Worm (Caenorhabditis elegans) whole organism, late embryonic: ENCODE results near the gene C06E1.7.

ENCODE experiments used
- C08G9.2 ChIP-seq: sonication (generic microtip); optimal IDR thresholded peaks from 2 replicates; lab custom pipeline; 2016; ENCODE audit warnings: mild to moderate bottlenecking, missing genetic modification characterization, moderate library complexity, missing compliant biosample characterization
- C38D4.7 ChIP-seq: fragments of 200-800 bp; sonication (Bioruptor generic); optimal IDR thresholded peaks from 2 replicates; lab custom pipeline; 2018; ENCODE audit warnings: mild to moderate bottlenecking, missing genetic modification characterization, moderate library complexity, missing compliant biosample characterization
- T23F11.4 ChIP-seq: fragments of 200-800 bp; sonication (Bioruptor generic); optimal IDR thresholded peaks from 2 replicates; lab custom pipeline; 2018; ENCODE audit warnings: mild to moderate bottlenecking, missing genetic modification characterization, missing compliant biosample characterization
- Y22D7AL.16 ChIP-seq: sonication (generic microtip); optimal IDR thresholded peaks from 2 replicates; lab custom pipeline; 2016; ENCODE audit warnings: missing genetic modification characterization, missing compliant biosample characterization
- ceh-2 ChIP-seq: sonication (generic microtip); optimal IDR thresholded peaks from 2 replicates; lab custom pipeline; 2016; ENCODE audit warnings: missing genotype, missing genetic modification characterization, missing compliant biosample characterization
- ceh-30 ChIP-seq: fragments of 150-350 bp; optimal IDR thresholded peaks from 2 replicates; lab custom pipeline; 2014; ENCODE audit warnings: missing biosample characterization, missing genetic modification characterization
- ceh-31 ChIP-seq: sonication (generic microtip); optimal IDR thresholded peaks from 2 replicates; lab custom pipeline; 2016; ENCODE audit warnings: missing genetic modification characterization, missing compliant biosample characterization
- ceh-45 ChIP-seq: fragments of 200-800 bp; sonication (Bioruptor generic); IDR thresholded peaks from 2 replicates; pipeline ENCODE4 v1.3.6; 2022; ENCODE audit warnings: missing genetic modification reagents, missing genetic modification characterization, missing compliant biosample characterization
- ceh-48 ChIP-seq: sonication (generic microtip); optimal IDR thresholded peaks from 2 replicates; lab custom pipeline; 2016; ENCODE audit warnings: missing genetic modification characterization, inconsistent platforms, missing compliant biosample characterization
- ceh-6 ChIP-seq: fragments of 200-800 bp; sonication (Bioruptor generic); optimal IDR thresholded peaks from 2 replicates; lab custom pipeline; 2018; ENCODE audit warnings: mild to moderate bottlenecking, missing genetic modification characterization, missing compliant biosample characterization
- dmd-4 ChIP-seq: sonication (generic microtip); optimal IDR thresholded peaks from 2 replicates; lab custom pipeline; 2016; ENCODE audit warnings: borderline replicate concordance, missing genetic modification characterization, missing compliant biosample characterization
- elt-4 ChIP-seq: sonication (generic microtip); optimal IDR thresholded peaks from 2 replicates; lab custom pipeline; 2016; ENCODE audit warnings: missing genetic modification characterization, missing compliant biosample characterization
- eyg-1 ChIP-seq: sonication (generic microtip); optimal IDR thresholded peaks from 2 replicates; lab custom pipeline; 2016; ENCODE audit warnings: missing genotype, missing genetic modification characterization, missing compliant biosample characterization
- fkh-10 ChIP-seq: fragments of 150-350 bp; optimal IDR thresholded peaks from 2 replicates; lab custom pipeline; 2014; ENCODE audit warnings: missing biosample characterization, missing genetic modification reagents, missing genetic modification characterization
- fkh-6 ChIP-seq: sonication (generic microtip); optimal IDR thresholded peaks from 2 replicates; lab custom pipeline; 2016; ENCODE audit warnings: missing genetic modification characterization, missing compliant biosample characterization
- hlh-15 ChIP-seq: sonication (generic microtip); optimal IDR thresholded peaks from 2 replicates; lab custom pipeline; 2016; ENCODE audit warnings: missing genetic modification characterization, missing compliant biosample characterization
- hlh-8 ChIP-seq: sonication (generic microtip); optimal IDR thresholded peaks from 2 replicates; lab custom pipeline; 2016; ENCODE audit warnings: missing genotype, missing genetic modification characterization, missing compliant biosample characterization
- lim-6 ChIP-seq: sonication (generic microtip); optimal IDR thresholded peaks from 2 replicates; lab custom pipeline; 2016; ENCODE audit warnings: missing genetic modification characterization, missing compliant biosample characterization
- lin-11 ChIP-seq: fragments of 200-800 bp; sonication (Bioruptor generic); optimal IDR thresholded peaks from 2 replicates; lab custom pipeline; 2018; ENCODE audit warnings: mild to moderate bottlenecking, missing genetic modification characterization, missing compliant biosample characterization
- nfya-1 ChIP-seq: sonication (generic microtip); optimal IDR thresholded peaks from 2 replicates; lab custom pipeline; 2017; ENCODE audit warnings: missing genetic modification characterization, mild to moderate bottlenecking, missing compliant biosample characterization, antibody characterized with exemption, moderate library complexity
- nhr-232 ChIP-seq: sonication (generic microtip); optimal IDR thresholded peaks from 2 replicates; lab custom pipeline; 2016; ENCODE audit warnings: missing genetic modification characterization, missing compliant biosample characterization
- pax-1 ChIP-seq: fragments of 150-350 bp; optimal IDR thresholded peaks from 2 replicates; lab custom pipeline; 2014; ENCODE audit warnings: missing biosample characterization, missing genetic modification characterization
- pha-2 ChIP-seq: sonication (generic microtip); optimal IDR thresholded peaks from 2 replicates; lab custom pipeline; 2017; ENCODE audit warnings: mild to moderate bottlenecking, missing genetic modification characterization, missing compliant biosample characterization
- pros-1 ChIP-seq: fragments of 150-350 bp; optimal IDR thresholded peaks from 2 replicates; lab custom pipeline; 2014; ENCODE audit warnings: missing biosample characterization, missing genetic modification reagents, missing genetic modification characterization
- rnt-1 ChIP-seq: sonication (generic microtip); optimal IDR thresholded peaks from 2 replicates; lab custom pipeline; 2016; ENCODE audit warnings: missing genetic modification characterization, missing compliant biosample characterization
- sdc-2 ChIP-seq: sonication (generic microtip); optimal IDR thresholded peaks from 2 replicates; lab custom pipeline; 2016; ENCODE audit warnings: missing genotype, missing genetic modification characterization, missing compliant biosample characterization
- sox-2 ChIP-seq: fragments of 200-800 bp; sonication (Bioruptor generic); IDR thresholded peaks from 2 replicates; pipeline ENCODE4 v1.3.6; 2022; ENCODE audit warnings: missing genetic modification reagents, missing genetic modification characterization, missing compliant biosample characterization
- tbx-2 ChIP-seq: sonication (generic microtip); optimal IDR thresholded peaks from 2 replicates; lab custom pipeline; 2016; ENCODE audit warnings: missing genetic modification characterization, missing compliant biosample characterization
- unc-55 ChIP-seq: sonication (generic microtip); optimal IDR thresholded peaks from 2 replicates; lab custom pipeline; 2017; ENCODE audit warnings: missing biosample characterization, missing genetic modification reagents, missing genetic modification characterization
- unc-86 ChIP-seq: sonication (generic microtip); optimal IDR thresholded peaks from 2 replicates; lab custom pipeline; 2016; ENCODE audit warnings: missing genetic modification characterization, missing compliant biosample characterization

C06E1.7 gene

DNA sequence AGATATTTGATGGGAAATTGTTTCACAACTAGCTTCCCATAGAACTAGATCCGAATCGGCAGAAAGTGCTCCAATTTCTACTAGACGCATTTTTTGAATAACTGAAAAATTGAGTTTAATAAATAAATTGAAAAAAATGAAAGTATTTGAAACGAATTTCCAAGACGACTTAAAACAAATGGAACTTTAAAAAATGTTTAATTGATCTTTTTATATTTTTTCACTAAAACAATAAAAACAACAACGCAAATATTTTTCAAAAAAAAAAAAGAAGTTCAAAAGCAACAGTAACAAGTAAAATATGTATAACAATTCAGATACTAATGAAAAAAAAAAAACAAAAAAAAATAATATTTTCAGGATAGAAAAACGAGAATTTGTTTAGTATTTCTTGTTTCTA, 16.2 kb upstream of the C06E1.7 start, which contains the start of gene C06E1.9:
TSS of gene C06E1.9 (minus strand) at position 101 of the 400 bp plus-strand sequence.
- TF ChIP-seq rnt-1 = no peak

DNA sequence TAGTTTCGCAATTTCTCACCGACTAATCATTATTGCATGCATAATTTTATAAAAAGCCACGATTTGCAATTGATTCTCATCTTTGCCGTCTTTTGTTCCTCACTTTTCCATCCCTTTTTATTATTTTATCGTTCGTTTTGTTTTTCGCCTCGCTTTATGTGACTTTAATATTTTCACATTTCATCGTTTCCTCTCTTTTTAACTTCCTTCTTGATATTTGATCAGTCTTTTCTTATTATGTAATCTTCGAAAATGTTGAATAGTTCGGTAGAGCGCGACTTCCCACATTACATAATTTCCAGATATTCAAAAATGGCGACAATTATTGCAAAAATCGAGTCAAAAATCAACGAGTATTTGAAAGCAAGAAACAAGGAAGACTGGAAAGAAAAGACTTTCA, 12.0 kb upstream of the C06E1.7 start, which contains the start of gene C06E1.1:
TSS of gene C06E1.1 (plus strand) at position 301 of the 400 bp plus-strand sequence.
- TF ChIP-seq C08G9.2 (tag; lab: Kevin White, UChicago) (no peak), elt-4 (tag; lab: Kevin White, UChicago) (no peak), pros-1 (tag; lab: Kevin White, UChicago) (no peak), fkh-10 (GFP tag; lab: Kevin White, UChicago) (no peak), sox-2 (GFP tag; lab: Robert Waterston, UW) (no peak), ceh-30 (tag; lab: Kevin White, UChicago) (no peak), nfya-1 (tag; lab: Kevin White, UChicago) (no peak)

DNA sequence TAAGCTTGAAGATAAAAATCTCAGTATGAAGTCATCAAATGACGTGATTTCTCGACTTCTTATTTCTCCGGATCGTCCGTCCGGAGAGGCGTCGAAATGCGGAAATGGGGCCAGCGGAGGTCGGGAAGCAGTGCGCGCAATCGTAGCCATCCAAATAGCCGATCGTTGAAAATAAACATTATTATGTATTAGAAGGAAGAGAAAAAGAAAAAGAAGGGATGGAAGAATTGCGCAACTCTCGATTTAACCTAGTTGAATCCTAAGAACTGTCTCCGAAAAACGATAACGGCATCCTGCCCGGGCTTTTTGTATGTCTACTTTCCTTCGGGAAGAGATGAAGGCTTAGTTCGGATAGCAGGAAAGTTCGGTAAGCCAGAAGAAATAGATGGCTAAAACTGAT, 8.6 kb upstream of the C06E1.7 start:
- no peak for TF ChIP-seq Y22D7AL.16 (tag; lab: Kevin White, UChicago)
- no peak for TF ChIP-seq C08G9.2 (tag; lab: Kevin White, UChicago)
- no peak for TF ChIP-seq hlh-8 (tag; lab: Kevin White, UChicago)
- no peak for TF ChIP-seq ceh-2 (tag; lab: Kevin White, UChicago)
- TF ChIP-seq C38D4.7 (GFP tag; lab: Kevin White, UChicago) = no peak
- no peak for TF ChIP-seq hlh-15 (tag; lab: Kevin White, UChicago)
- TF ChIP-seq pha-2 (tag; lab: Kevin White, UChicago) = no peak
- no peak for TF ChIP-seq sox-2 (GFP tag; lab: Robert Waterston, UW)
- TF ChIP-seq fkh-10 (GFP tag; lab: Kevin White, UChicago) = no peak
- no peak for TF ChIP-seq unc-86 (tag; lab: Kevin White, UChicago)
- TF ChIP-seq, all 69 proteins: peak for 0

- TF ChIP-seq elt-4 (tag; lab: Kevin White, UChicago) (no peak), sdc-2 (tag; lab: Kevin White, UChicago) (no peak), fkh-6 (tag; lab: Kevin White, UChicago) (no peak), T23F11.4 (GFP tag; lab: Kevin White, UChicago) (no peak), ceh-6 (GFP tag; lab: Kevin White, UChicago) (no peak), lim-6 (tag; lab: Kevin White, UChicago) (no peak), eyg-1 (no peak)
Measured at ce11 chrIII:8598961-8599360, 5.4 kb upstream of the C06E1.7 start.

DNA sequence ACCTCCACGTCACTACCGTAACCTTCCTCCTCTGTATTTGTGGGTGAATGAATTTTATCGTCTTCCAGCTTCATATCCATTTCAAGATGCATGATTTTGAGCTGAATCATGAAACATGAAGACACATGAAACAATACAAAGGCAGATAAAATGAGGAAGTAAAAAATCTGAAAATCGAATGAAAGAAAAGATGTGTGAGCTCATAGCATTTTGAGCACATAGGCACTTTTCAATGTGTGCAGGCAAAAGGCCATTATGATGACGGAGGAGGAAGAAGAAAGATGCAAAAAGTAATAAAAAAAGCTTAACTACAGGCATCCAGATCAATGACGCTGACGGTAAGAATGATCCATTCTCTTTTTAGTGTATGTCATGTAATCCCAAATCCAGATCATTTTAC, 4.2 kb upstream of the C06E1.7 start, which contains the start of gene ztf-30:
TSS of gene ztf-30 (minus strand) at position 101 of the 400 bp plus-strand sequence.
- no peak for TF ChIP-seq C38D4.7 (GFP tag; lab: Kevin White, UChicago)
- no peak for TF ChIP-seq lin-11 (tag; lab: Kevin White, UChicago)
- TF ChIP-seq ceh-6 (GFP tag; lab: Kevin White, UChicago) = no peak
- TF ChIP-seq nhr-232 (tag; lab: Kevin White, UChicago) = no peak
- TF ChIP-seq T23F11.4 (GFP tag; lab: Kevin White, UChicago) = no peak
- TF ChIP-seq pax-1 (tag; lab: Kevin White, UChicago) = no peak
- TF ChIP-seq ceh-48 (tag; lab: Kevin White, UChicago) = no peak
- no peak for TF ChIP-seq sox-2 (GFP tag; lab: Robert Waterston, UW)
- TF ChIP-seq hlh-8 (tag; lab: Kevin White, UChicago) = no peak
- no peak for TF ChIP-seq elt-4 (tag; lab: Kevin White, UChicago)
- TF ChIP-seq ceh-45 = no peak
- TF ChIP-seq dmd-4 (tag; lab: Kevin White, UChicago) = no peak
- TF ChIP-seq tbx-2 (tag; lab: Kevin White, UChicago) = no peak
- TF ChIP-seq, all 69 proteins: peak for 0

DNA sequence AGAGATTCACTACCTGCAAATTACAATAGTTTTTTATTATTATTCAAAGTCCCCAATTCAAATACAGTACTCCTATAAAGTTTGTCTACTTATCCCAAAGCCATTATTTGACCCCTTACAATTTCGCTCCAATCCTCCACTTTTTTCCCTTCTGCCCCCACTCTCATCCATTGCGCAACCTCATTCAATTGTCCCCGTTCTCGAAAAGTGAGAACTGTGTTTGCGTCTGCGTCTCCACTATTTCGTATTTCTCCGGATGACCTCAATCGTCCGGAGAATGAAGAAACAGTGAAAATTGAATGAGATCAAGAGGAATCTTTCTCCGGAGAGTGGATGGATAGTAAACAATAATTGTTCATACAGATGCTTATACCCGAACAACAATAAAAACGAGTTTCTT, 3.2 kb upstream of the C06E1.7 start:
- peak; percentile 0 for TF ChIP-seq ceh-31 (tag; lab: Kevin White, UChicago)
- TF ChIP-seq ceh-30 (tag; lab: Kevin White, UChicago) = no peak
- TF ChIP-seq unc-55 = no peak
